Worm (Caenorhabditis elegans) whole organism, L4/young adult: Measurements from ENCODE around the gene C25H3.14.

Source experiments
- W03F9.2 ChIP-seq: fragments of 150-350 bp; optimal IDR thresholded peaks from 2 replicates; lab custom pipeline; 2014; ENCODE audit warnings: missing biosample characterization, missing genetic modification characterization
- dao-5 ChIP-seq: sonication (generic microtip); optimal IDR thresholded peaks from 2 replicates; lab custom pipeline; 2016; ENCODE audit warnings: missing genotype, missing genetic modification characterization, moderate library complexity, missing compliant biosample characterization
- him-1 ChIP-seq: sonication (generic microtip); optimal IDR thresholded peaks from 2 replicates; lab custom pipeline; 2016; ENCODE audit warnings: missing genotype, missing genetic modification reagents, missing genetic modification characterization, missing compliant biosample characterization

ce11 chrII:5710835-5711234 lies 15.9 kb downstream of the C25H3.14 start:
- TF ChIP-seq dao-5 (no peak), him-1 (tag; lab: Kevin White, UChicago) (no peak), W03F9.2 (tag; lab: Kevin White, UChicago) (no peak)
